Worm (Caenorhabditis elegans) whole organism, L4 larva: Measurements from ENCODE around the gene C05E11.6.

Source experiments
- D1046.2 ChIP-seq: fragments of 200-800 bp; sonication (Bioruptor generic); IDR thresholded peaks from 2 replicates; pipeline ENCODE4 v1.3.6; 2022; ENCODE audit warnings: missing genetic modification characterization, missing compliant biosample characterization
- F10B5.3 ChIP-seq: sonication (generic microtip); optimal IDR thresholded peaks from 2 replicates; lab custom pipeline; 2016; ENCODE audit warnings: mild to moderate bottlenecking, missing genetic modification characterization, missing compliant biosample characterization
- R02D3.7 ChIP-seq: fragments of 150-350 bp; sonication (generic microtip); optimal IDR thresholded peaks from 3 replicates; lab custom pipeline; 2014; ENCODE audit warnings: missing biosample characterization, missing genetic modification characterization
- T20F7.1 ChIP-seq: fragments of 200-800 bp; sonication (Bioruptor generic); optimal IDR thresholded peaks from 2 replicates; lab custom pipeline; 2018; ENCODE audit warnings: mild to moderate bottlenecking, missing genetic modification characterization, missing compliant biosample characterization
- Y105C5A.15 ChIP-seq: fragments of 200-800 bp; sonication (Bioruptor generic); IDR thresholded peaks from 2 replicates; pipeline ENCODE4 v1.3.6; 2022; ENCODE audit warnings: missing genetic modification characterization, missing compliant biosample characterization
- Y75B8A.6 ChIP-seq: fragments of 200-800 bp; sonication (Bioruptor generic); IDR thresholded peaks from 2 replicates; pipeline ENCODE4 v1.3.6; 2022; ENCODE audit warnings: missing genetic modification reagents, missing genetic modification characterization, missing compliant biosample characterization
- ZK337.2 ChIP-seq: fragments of 200-800 bp; sonication (Bioruptor generic); IDR thresholded peaks from 2 replicates; pipeline ENCODE4 v1.3.6; 2022; ENCODE audit warnings: missing genetic modification reagents, missing genetic modification characterization, missing compliant biosample characterization
- ZK546.5 ChIP-seq, 2 experiments: sonication (generic microtip); optimal IDR thresholded peaks; 2 replicates each; lab custom pipeline; 2017; ENCODE audit warnings: missing biosample characterization in 2 of 2, missing genetic modification characterization in 2 of 2
- aha-1 ChIP-seq: fragments of 150-350 bp; peaks from one replicate; lab custom pipeline; 2014; ENCODE audit warnings: missing biosample characterization, missing genetic modification characterization
- ceh-32 ChIP-seq: sonication (generic microtip); optimal IDR thresholded peaks from 2 replicates; lab custom pipeline; 2016; ENCODE audit warnings: mild to moderate bottlenecking, missing genetic modification characterization, missing compliant biosample characterization; ENCODE audit not compliant: poor library complexity
- ceh-82 ChIP-seq: sonication (generic microtip); optimal IDR thresholded peaks from 2 replicates; lab custom pipeline; 2017; ENCODE audit warnings: missing biosample characterization, missing genetic modification characterization
- ctbp-1 ChIP-seq: fragments of 200-800 bp; sonication (Bioruptor generic); IDR thresholded peaks from 2 replicates; pipeline ENCODE4 v1.3.6; 2022; ENCODE audit warnings: missing genetic modification reagents, missing genetic modification characterization, missing compliant biosample characterization
- daf-16 ChIP-seq, 3 experiments: sonication (generic microtip); optimal IDR thresholded peaks; 2 replicates each; lab custom pipeline; 2016 to 2017; ENCODE audit warnings: missing genetic modification characterization in 3 of 3, missing genetic modification reagents in 3 of 3, mild to moderate bottlenecking in 2 of 3, missing compliant biosample characterization in 2 of 3, missing biosample characterization in 1 of 3, moderate library complexity in 1 of 3
- daf-19 ChIP-seq: fragments of 200-800 bp; sonication (Bioruptor generic); conservative IDR thresholded peaks from 2 replicates; pipeline ENCODE4 v1.3.6; 2022; ENCODE audit warnings: missing genetic modification characterization, missing compliant biosample characterization
- dmd-6 ChIP-seq: fragments of 200-800 bp; sonication (Bioruptor generic); IDR thresholded peaks from 2 replicates; pipeline ENCODE4 v1.3.6; 2022; ENCODE audit warnings: missing genetic modification reagents, missing genetic modification characterization, missing compliant biosample characterization
- dmd-8 ChIP-seq: fragments of 200-800 bp; sonication (Bioruptor generic); IDR thresholded peaks from 2 replicates; pipeline ENCODE4 v1.3.6; 2022; ENCODE audit warnings: missing genetic modification characterization, missing compliant biosample characterization
- dmd-9 ChIP-seq: fragments of 200-800 bp; sonication (Bioruptor generic); IDR thresholded peaks from 2 replicates; pipeline ENCODE4 v1.3.6; 2022; ENCODE audit warnings: missing genetic modification reagents, missing genetic modification characterization, missing compliant biosample characterization
- dve-1 ChIP-seq: sonication (generic microtip); optimal IDR thresholded peaks from 2 replicates; lab custom pipeline; 2017; ENCODE audit warnings: antibody characterized with exemption, mild to moderate bottlenecking, missing genetic modification characterization, missing compliant biosample characterization; ENCODE audit not compliant: insufficient read depth
- egl-27 ChIP-seq: sonication (generic microtip); optimal IDR thresholded peaks from 3 replicates; lab custom pipeline; 2017; ENCODE audit warnings: missing biosample characterization, missing genetic modification reagents, missing genetic modification characterization
- hif-1 ChIP-seq, 2 experiments: sonication (generic microtip); optimal IDR thresholded peaks; 2 replicates each; lab custom pipeline; 2016 to 2017; ENCODE audit warnings: missing compliant biosample characterization in 2 of 2, missing genetic modification characterization in 2 of 2, missing genetic modification reagents in 2 of 2, missing genotype in 2 of 2, mild to moderate bottlenecking in 1 of 2
- hlh-11 ChIP-seq: fragments of 200-800 bp; sonication (Bioruptor generic); optimal IDR thresholded peaks from 2 replicates; lab custom pipeline; 2018; ENCODE audit warnings: mild to moderate bottlenecking, missing genetic modification characterization, missing compliant biosample characterization
- hlh-30 ChIP-seq: sonication (generic microtip); optimal IDR thresholded peaks from 2 replicates; lab custom pipeline; 2017; ENCODE audit warnings: antibody characterized with exemption, mild to moderate bottlenecking, missing genetic modification characterization, missing compliant biosample characterization; ENCODE audit not compliant: insufficient read depth
- hmg-1.1 ChIP-seq: fragments of 200-800 bp; sonication (Bioruptor generic); IDR thresholded peaks from 2 replicates; pipeline ENCODE4 v1.3.6; 2022; ENCODE audit warnings: missing genetic modification reagents, missing genetic modification characterization, missing compliant biosample characterization
- lim-7 ChIP-seq: fragments of 200-800 bp; sonication (Bioruptor generic); IDR thresholded peaks from 2 replicates; pipeline ENCODE4 v1.3.6; 2022; ENCODE audit warnings: missing genetic modification characterization, missing compliant biosample characterization
- lin-1 ChIP-seq: fragments of 200-800 bp; sonication (Bioruptor generic); IDR thresholded peaks from 2 replicates; pipeline ENCODE4 v1.3.6; 2022; ENCODE audit warnings: missing genetic modification reagents, missing genetic modification characterization, missing compliant biosample characterization
- lin-29 ChIP-seq: fragments of 200-800 bp; sonication (Bioruptor generic); IDR thresholded peaks from 2 replicates; pipeline ENCODE4 v1.3.6; 2022; ENCODE audit warnings: missing genetic modification reagents, missing genetic modification characterization, missing compliant biosample characterization
- lsy-2 ChIP-seq, 2 experiments: fragments of 150-350 bp in 1 of 2; sonication (generic microtip) in 1 of 2; optimal IDR thresholded peaks; 2 replicates each; lab custom pipeline; 2014 to 2017; ENCODE audit warnings: missing biosample characterization in 2 of 2, missing genetic modification characterization in 2 of 2
- mdl-1 ChIP-seq, 2 experiments: fragments of 150-350 bp in 1 of 2; sonication (generic microtip) in 1 of 2; optimal IDR thresholded peaks; 2 replicates each; lab custom pipeline; 2014 to 2017; ENCODE audit warnings: missing biosample characterization in 2 of 2, missing genetic modification characterization in 2 of 2
- mdt-29 ChIP-seq: fragments of 200-800 bp; sonication (Bioruptor generic); IDR thresholded peaks from 2 replicates; pipeline ENCODE4 v1.3.6; 2022; ENCODE audit warnings: missing genetic modification reagents, missing genetic modification characterization, missing compliant biosample characterization
- mep-1 ChIP-seq: fragments of 150-350 bp; sonication (generic microtip); optimal IDR thresholded peaks from 3 replicates; lab custom pipeline; 2014; ENCODE audit warnings: missing biosample characterization, missing genetic modification characterization
- mes-2 ChIP-seq: sonication (generic microtip); optimal IDR thresholded peaks from 2 replicates; lab custom pipeline; 2016; ENCODE audit warnings: missing genotype, mild to moderate bottlenecking, missing genetic modification characterization, missing compliant biosample characterization; ENCODE audit not compliant: poor library complexity, severe bottlenecking
- mxl-3 ChIP-seq: fragments of 200-800 bp; sonication (Bioruptor generic); optimal IDR thresholded peaks from 2 replicates; lab custom pipeline; 2018; ENCODE audit warnings: mild to moderate bottlenecking, missing genetic modification characterization, missing compliant biosample characterization
- nhr-41 ChIP-seq: fragments of 200-800 bp; sonication (Bioruptor generic); IDR thresholded peaks from 2 replicates; pipeline ENCODE4 v1.3.6; 2022; ENCODE audit warnings: missing genetic modification reagents, missing genetic modification characterization, missing compliant biosample characterization
- nhr-42 ChIP-seq: fragments of 200-800 bp; sonication (Bioruptor generic); IDR thresholded peaks from 2 replicates; pipeline ENCODE4 v1.3.6; 2022; ENCODE audit warnings: missing genetic modification characterization, missing compliant biosample characterization
- nhr-6 ChIP-seq: fragments of 150-350 bp; optimal IDR thresholded peaks from 2 replicates; lab custom pipeline; 2014; ENCODE audit warnings: missing biosample characterization, missing genetic modification characterization
- pha-4 ChIP-seq, 2 experiments: fragments of 150-350 bp in 1 of 2; fragments of 200-800 bp in 1 of 2; sonication (Bioruptor generic) in 1 of 2; IDR thresholded peaks in 1 of 2; optimal IDR thresholded peaks in 1 of 2; 2 replicates each; pipeline versions ENCODE4 v1.3.6 to Lab custom; 2014 to 2022; ENCODE audit warnings: missing genetic modification characterization in 2 of 2, missing genetic modification reagents in 2 of 2, missing biosample characterization in 1 of 2, missing compliant biosample characterization in 1 of 2
- php-3 ChIP-seq: fragments of 200-800 bp; sonication (Bioruptor generic); IDR thresholded peaks from 2 replicates; pipeline ENCODE4 v1.3.6; 2022; ENCODE audit warnings: missing genetic modification reagents, missing genetic modification characterization, missing compliant biosample characterization
- saeg-2 ChIP-seq: fragments of 200-800 bp; sonication (Bioruptor generic); IDR thresholded peaks from 2 replicates; pipeline ENCODE4 v1.3.6; 2022; ENCODE audit warnings: missing genetic modification reagents, missing genetic modification characterization, missing compliant biosample characterization
- sdz-12 ChIP-seq: fragments of 200-800 bp; sonication (Bioruptor generic); optimal IDR thresholded peaks from 2 replicates; lab custom pipeline; 2018; ENCODE audit warnings: mild to moderate bottlenecking, missing genetic modification characterization, missing compliant biosample characterization
- set-16 ChIP-seq: fragments of 200-800 bp; sonication (Bioruptor generic); IDR thresholded peaks from 2 replicates; pipeline ENCODE4 v1.3.6; 2022; ENCODE audit warnings: missing genetic modification reagents, missing genetic modification characterization, missing compliant biosample characterization
- snpc-1.2 ChIP-seq: fragments of 200-800 bp; sonication (Bioruptor generic); IDR thresholded peaks from 2 replicates; pipeline ENCODE4 v1.3.6; 2022; ENCODE audit warnings: missing genetic modification reagents, missing genetic modification characterization, missing compliant biosample characterization
- zfp-2 ChIP-seq: sonication (generic microtip); optimal IDR thresholded peaks from 2 replicates; lab custom pipeline; 2016; ENCODE audit warnings: mild to moderate bottlenecking, missing genetic modification characterization, missing compliant biosample characterization
- zip-11 ChIP-seq: fragments of 200-800 bp; sonication (Bioruptor generic); IDR thresholded peaks from 2 replicates; pipeline ENCODE4 v1.3.6; 2022; ENCODE audit warnings: missing genetic modification characterization, missing compliant biosample characterization
- zip-2 ChIP-seq: fragments of 150-350 bp; optimal IDR thresholded peaks from 2 replicates; lab custom pipeline; 2014; ENCODE audit warnings: missing biosample characterization, missing genetic modification characterization
- ztf-11 ChIP-seq: fragments of 150-350 bp; optimal IDR thresholded peaks from 2 replicates; lab custom pipeline; 2014; ENCODE audit warnings: missing biosample characterization, missing genetic modification characterization

Gene C05E11.6

ce11 chrX:4561863-4562262 lies at the start of gene C05E11.6:
C05E11.6 (plus strand) TSS chrX:4562163.
- TF ChIP-seq nhr-41 (GFP tag; lab: Robert Waterston, UW) (no peak), mes-2 (tag; lab: Kevin White, UChicago) (no peak), mdt-29 (GFP tag; lab: Robert Waterston, UW) (no peak), lim-7 (GFP tag; lab: Robert Waterston, UW) (no peak), D1046.2 (GFP tag; lab: Robert Waterston, UW) (no peak), lin-29 (GFP tag; lab: Robert Waterston, UW) (no peak), hif-1 (tag; optimal IDR thresholded peaks at IDR 0.05; lab: Kevin White, UChicago) (no peak), snpc-1.2 (GFP tag; lab: Robert Waterston, UW) (no peak), ctbp-1 (GFP tag; lab: Robert Waterston, UW) (no peak), dve-1 (tag; lab: Kevin White, UChicago) (no peak), Y75B8A.6 (GFP tag; lab: Robert Waterston, UW) (no peak)

- TF ChIP-seq ZK337.2 (GFP tag; lab: Robert Waterston, UW) (no peak), hmg-1.1 (GFP tag; lab: Robert Waterston, UW) (0 out of 2 replicates have a peak, but pooled peaks have one; percentile 19), zip-2 (tag; lab: Kevin White, UChicago) (no peak), pha-4 (GFP tag; IDR thresholded peaks at IDR 0.05; lab: Robert Waterston, UW) (peak; percentile 50; the same call in 1 of the 2 replicates), pha-4 (tag; optimal IDR thresholded peaks at IDR 0.05; lab: Kevin White, UChicago) (no peak), ceh-32 (tag; lab: Kevin White, UChicago) (no peak), ceh-82 (tag; lab: Kevin White, UChicago) (no peak), dmd-8 (GFP tag; lab: Robert Waterston, UW) (no peak), dve-1 (tag; lab: Kevin White, UChicago) (peak; percentile 41), F10B5.3 (tag; lab: Kevin White, UChicago) (no peak), nhr-6 (no peak), zfp-2 (tag; lab: Kevin White, UChicago) (no peak), dmd-9 (0 out of 2 replicates have a peak, but pooled peaks have one; percentile 50), daf-16 (GFP tag; optimal IDR thresholded peaks at IDR 0.05; lab: Kevin White, UChicago) (no peak), daf-16 (tag; optimal IDR thresholded peaks at IDR 0.05; lab: Kevin White, UChicago) (peak; percentile 18), sdz-12 (GFP tag; lab: Kevin White, UChicago) (no peak), mes-2 (tag; lab: Kevin White, UChicago) (peak; percentile 30), nhr-42 (GFP tag; lab: Robert Waterston, UW) (no peak), mep-1 (tag; lab: Kevin White, UChicago) (peak; percentile 6), hlh-11 (tag; lab: Kevin White, UChicago) (peak; percentile 48), php-3 (GFP tag; lab: Robert Waterston, UW) (no peak), hlh-30 (tag; lab: Kevin White, UChicago) (no peak), ztf-11 (no peak), egl-27 (tag; lab: Kevin White, UChicago) (no peak), Y105C5A.15 (no peak), set-16 (peak; percentile 62), mxl-3 (GFP tag; lab: Kevin White, UChicago) (peak; percentile 27), dmd-6 (peak; percentile 9; the same call in 1 of the 2 replicates)
These were observed 48.3 kb upstream of the C05E11.6 start, which contains the start of gene spr-3 for ce11 chrX:4513657-4514143. spr-3 (plus strand) TSS chrX:4514093.

- TF ChIP-seq mdl-1 (tag; optimal IDR thresholded peaks at IDR 0.05; lab: Kevin White, UChicago) (no peak), nhr-41 (GFP tag; lab: Robert Waterston, UW) (no peak), zip-11 (GFP tag; lab: Robert Waterston, UW) (no peak), R02D3.7 (tag; lab: Kevin White, UChicago) (no peak), mes-2 (tag; lab: Kevin White, UChicago) (peak; percentile 46), mep-1 (tag; lab: Kevin White, UChicago) (peak; percentile 43), php-3 (GFP tag; lab: Robert Waterston, UW) (no peak), lin-1 (GFP tag; lab: Robert Waterston, UW) (no peak), ZK546.5 (tag; optimal IDR thresholded peaks at IDR 0.05; lab: Kevin White, UChicago) (no peak), T20F7.1 (peak; percentile 12), Y75B8A.6 (GFP tag; lab: Robert Waterston, UW) (no peak), daf-19 (GFP tag; lab: Robert Waterston, UW) (no peak), hlh-30 (tag; lab: Kevin White, UChicago) (peak; percentile 23), saeg-2 (no peak), lsy-2 (tag; optimal IDR thresholded peaks at IDR 0.05; lab: Kevin White, UChicago) (peak in 1 of 2 experiments; percentile 49), dmd-8 (GFP tag; lab: Robert Waterston, UW) (no peak), aha-1 (tag; lab: Kevin White, UChicago) (no peak)
These were observed 45.2 kb upstream of the C05E11.6 start for ce11 chrX:4516758-4517157.
